Worm (Caenorhabditis elegans) whole organism, late embryonic: Measurements from ENCODE around the gene gst-8.
A peak's percentile ranks its signal among the peaks of the same experiment; 100 is the strongest.

Source experiments
- C08G9.2 ChIP-seq: sonication (generic microtip); optimal IDR thresholded peaks from 2 replicates; lab custom pipeline; 2016; ENCODE audit warnings: mild to moderate bottlenecking, missing genetic modification characterization, moderate library complexity, missing compliant biosample characterization
- C38D4.7 ChIP-seq: fragments of 200-800 bp; sonication (Bioruptor generic); optimal IDR thresholded peaks from 2 replicates; lab custom pipeline; 2018; ENCODE audit warnings: mild to moderate bottlenecking, missing genetic modification characterization, moderate library complexity, missing compliant biosample characterization
- Y22D7AL.16 ChIP-seq: sonication (generic microtip); optimal IDR thresholded peaks from 2 replicates; lab custom pipeline; 2016; ENCODE audit warnings: missing genetic modification characterization, missing compliant biosample characterization
- ahr-1 ChIP-seq: sonication (generic microtip); optimal IDR thresholded peaks from 2 replicates; lab custom pipeline; 2016; ENCODE audit warnings: missing genetic modification characterization, missing compliant biosample characterization
- ceh-14 ChIP-seq: sonication (generic microtip); optimal IDR thresholded peaks from 2 replicates; lab custom pipeline; 2016; ENCODE audit warnings: missing genotype, missing genetic modification characterization, missing compliant biosample characterization
- ceh-24 ChIP-seq: sonication (generic microtip); optimal IDR thresholded peaks from 2 replicates; lab custom pipeline; 2016; ENCODE audit warnings: mild to moderate bottlenecking, missing genetic modification characterization, missing compliant biosample characterization
- ceh-30 ChIP-seq: fragments of 150-350 bp; optimal IDR thresholded peaks from 2 replicates; lab custom pipeline; 2014; ENCODE audit warnings: missing biosample characterization, missing genetic modification characterization
- ceh-34 ChIP-seq: sonication (generic microtip); optimal IDR thresholded peaks from 2 replicates; lab custom pipeline; 2016; ENCODE audit warnings: mild to moderate bottlenecking, missing genetic modification characterization, missing compliant biosample characterization
- ceh-48 ChIP-seq: sonication (generic microtip); optimal IDR thresholded peaks from 2 replicates; lab custom pipeline; 2016; ENCODE audit warnings: missing genetic modification characterization, inconsistent platforms, missing compliant biosample characterization
- ceh-6 ChIP-seq: fragments of 200-800 bp; sonication (Bioruptor generic); optimal IDR thresholded peaks from 2 replicates; lab custom pipeline; 2018; ENCODE audit warnings: mild to moderate bottlenecking, missing genetic modification characterization, missing compliant biosample characterization
- ceh-9 ChIP-seq: sonication (generic microtip); optimal IDR thresholded peaks from 2 replicates; lab custom pipeline; 2016; ENCODE audit warnings: mild to moderate bottlenecking, missing genetic modification characterization, inconsistent platforms, missing compliant biosample characterization
- che-1 ChIP-seq: sonication (generic microtip); optimal IDR thresholded peaks from 2 replicates; lab custom pipeline; 2016; ENCODE audit warnings: mild to moderate bottlenecking, missing genetic modification characterization, missing compliant biosample characterization
- dmd-4 ChIP-seq: sonication (generic microtip); optimal IDR thresholded peaks from 2 replicates; lab custom pipeline; 2016; ENCODE audit warnings: borderline replicate concordance, missing genetic modification characterization, missing compliant biosample characterization
- dve-1 ChIP-seq: sonication (generic microtip); optimal IDR thresholded peaks from 2 replicates; lab custom pipeline; 2017; ENCODE audit warnings: antibody characterized with exemption, mild to moderate bottlenecking, missing genetic modification characterization, missing compliant biosample characterization
- elt-2 ChIP-seq: sonication (generic microtip); optimal IDR thresholded peaks from 2 replicates; lab custom pipeline; 2016; ENCODE audit warnings: missing genetic modification reagents, missing genetic modification characterization, missing compliant biosample characterization
- ets-4 ChIP-seq: sonication (generic microtip); optimal IDR thresholded peaks from 2 replicates; lab custom pipeline; 2016; ENCODE audit warnings: missing genetic modification characterization, missing compliant biosample characterization
- eyg-1 ChIP-seq: sonication (generic microtip); optimal IDR thresholded peaks from 2 replicates; lab custom pipeline; 2016; ENCODE audit warnings: missing genotype, missing genetic modification characterization, missing compliant biosample characterization
- fax-1 ChIP-seq: sonication (generic microtip); optimal IDR thresholded peaks from 2 replicates; lab custom pipeline; 2016; ENCODE audit warnings: missing genotype, missing genetic modification characterization, missing compliant biosample characterization
- hlh-6 ChIP-seq: sonication (generic microtip); optimal IDR thresholded peaks from 2 replicates; lab custom pipeline; 2016; ENCODE audit warnings: missing genotype, missing genetic modification characterization, missing compliant biosample characterization
- hlh-8 ChIP-seq: sonication (generic microtip); optimal IDR thresholded peaks from 2 replicates; lab custom pipeline; 2016; ENCODE audit warnings: missing genotype, missing genetic modification characterization, missing compliant biosample characterization
- lim-6 ChIP-seq: sonication (generic microtip); optimal IDR thresholded peaks from 2 replicates; lab custom pipeline; 2016; ENCODE audit warnings: missing genetic modification characterization, missing compliant biosample characterization
- lin-11 ChIP-seq: fragments of 200-800 bp; sonication (Bioruptor generic); optimal IDR thresholded peaks from 2 replicates; lab custom pipeline; 2018; ENCODE audit warnings: mild to moderate bottlenecking, missing genetic modification characterization, missing compliant biosample characterization
- madf-2 ChIP-seq: sonication (generic microtip); optimal IDR thresholded peaks from 2 replicates; lab custom pipeline; 2017; ENCODE audit warnings: missing genetic modification characterization, missing compliant biosample characterization
- nfya-1 ChIP-seq: sonication (generic microtip); optimal IDR thresholded peaks from 2 replicates; lab custom pipeline; 2017; ENCODE audit warnings: missing genetic modification characterization, mild to moderate bottlenecking, missing compliant biosample characterization, antibody characterized with exemption, moderate library complexity
- odd-2 ChIP-seq: sonication (generic microtip); optimal IDR thresholded peaks from 2 replicates; lab custom pipeline; 2017; ENCODE audit warnings: antibody characterized with exemption, mild to moderate bottlenecking, missing genetic modification characterization, missing compliant biosample characterization
- pat-9 ChIP-seq: fragments of 200-800 bp; sonication (Bioruptor generic); optimal IDR thresholded peaks from 2 replicates; lab custom pipeline; 2018; ENCODE audit warnings: mild to moderate bottlenecking, missing genetic modification characterization, moderate library complexity, missing compliant biosample characterization
- pha-2 ChIP-seq: sonication (generic microtip); optimal IDR thresholded peaks from 2 replicates; lab custom pipeline; 2017; ENCODE audit warnings: mild to moderate bottlenecking, missing genetic modification characterization, missing compliant biosample characterization
- pha-4 ChIP-seq: fragments of 150-350 bp; optimal IDR thresholded peaks from 2 replicates; lab custom pipeline; 2018; ENCODE audit warnings: missing biosample characterization, missing genetic modification reagents, missing genetic modification characterization
- pqm-1 ChIP-seq: sonication (generic microtip); optimal IDR thresholded peaks from 2 replicates; lab custom pipeline; 2016; ENCODE audit warnings: missing genetic modification characterization, missing compliant biosample characterization
- ref-2 ChIP-seq: sonication (generic microtip); optimal IDR thresholded peaks from 2 replicates; lab custom pipeline; 2016; ENCODE audit warnings: missing genetic modification characterization, missing compliant biosample characterization
- sox-2 ChIP-seq: fragments of 200-800 bp; sonication (Bioruptor generic); IDR thresholded peaks from 2 replicates; pipeline ENCODE4 v1.3.6; 2022; ENCODE audit warnings: missing genetic modification reagents, missing genetic modification characterization, missing compliant biosample characterization
- sox-4 ChIP-seq: sonication (generic microtip); optimal IDR thresholded peaks from 2 replicates; lab custom pipeline; 2017; ENCODE audit warnings: mild to moderate bottlenecking, missing genetic modification characterization, inconsistent platforms, missing compliant biosample characterization
- syd-9 ChIP-seq: sonication (generic microtip); optimal IDR thresholded peaks from 2 replicates; lab custom pipeline; 2016; ENCODE audit warnings: mild to moderate bottlenecking, missing genetic modification characterization, moderate library complexity, missing compliant biosample characterization
- tbx-2 ChIP-seq: sonication (generic microtip); optimal IDR thresholded peaks from 2 replicates; lab custom pipeline; 2016; ENCODE audit warnings: missing genetic modification characterization, missing compliant biosample characterization
- unc-55 ChIP-seq: sonication (generic microtip); optimal IDR thresholded peaks from 2 replicates; lab custom pipeline; 2017; ENCODE audit warnings: missing biosample characterization, missing genetic modification reagents, missing genetic modification characterization

gst-8 gene

DNA sequence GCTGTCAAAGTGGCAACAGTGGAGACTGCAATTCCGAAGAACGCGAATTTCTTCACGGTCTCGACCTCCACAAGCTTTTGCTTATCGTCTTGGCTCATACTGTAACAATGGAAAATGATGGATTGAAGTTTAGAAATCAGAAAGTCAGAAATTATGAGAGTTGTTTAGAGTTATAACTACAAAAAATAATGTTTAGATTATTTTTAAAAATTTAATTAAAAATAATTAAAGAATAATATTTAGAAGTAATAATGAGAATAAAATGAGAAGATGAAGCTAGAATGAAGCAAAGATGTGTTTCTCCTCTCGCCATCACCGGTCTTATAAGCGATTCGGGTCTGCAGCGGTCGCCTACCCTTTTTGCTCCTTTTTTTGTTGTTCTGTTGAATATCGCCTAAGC lies 10.5 kb upstream of the gst-8 start, which contains the start of gene col-73:
TSS of gene col-73 (minus strand) at position 101 of the 400 bp plus-strand sequence.
- TF ChIP-seq pha-2 (no peak), pha-4 (tag; lab: Kevin White, UChicago) (no peak), ref-2 (tag; lab: Kevin White, UChicago) (no peak), lim-6 (tag; lab: Kevin White, UChicago) (no peak), sox-4 (tag; lab: Kevin White, UChicago) (no peak), unc-55 (GFP tag; lab: Kevin White, UChicago) (no peak), che-1 (no peak), Y22D7AL.16 (tag; lab: Kevin White, UChicago) (no peak), eyg-1 (tag; lab: Kevin White, UChicago) (no peak), ceh-48 (tag; lab: Kevin White, UChicago) (no peak), lin-11 (tag; lab: Kevin White, UChicago) (no peak), ceh-9 (tag; lab: Kevin White, UChicago) (no peak), tbx-2 (no peak), hlh-6 (tag; lab: Kevin White, UChicago) (no peak), ceh-34 (tag; lab: Kevin White, UChicago) (no peak)

DNA sequence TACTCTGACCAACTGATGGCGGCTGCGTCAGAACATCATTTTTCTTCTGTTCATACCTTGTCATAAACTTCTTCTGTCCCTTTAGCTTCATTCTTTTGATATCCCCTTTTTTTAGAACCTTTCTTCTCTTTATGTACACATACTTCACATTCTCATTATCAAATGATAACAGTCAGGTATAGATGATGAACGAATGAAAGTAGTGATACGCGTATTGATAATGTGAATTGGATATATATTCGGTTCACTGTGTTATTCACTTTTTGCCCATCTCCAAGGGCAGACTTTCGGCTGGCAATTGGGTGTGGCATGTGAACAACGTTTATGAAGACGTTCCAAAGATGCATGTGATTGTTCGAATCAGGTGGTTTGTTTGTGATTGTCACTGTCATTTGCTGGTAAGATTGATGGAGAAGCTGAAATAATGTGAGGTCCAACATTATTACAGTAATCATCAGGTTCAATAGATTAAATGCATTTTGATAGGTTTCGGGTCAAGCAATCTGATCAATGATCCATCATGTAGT lies 9.1 kb upstream of the gst-8 start, which contains the start of gene F11G11.15:
TSS of gene F11G11.15 (plus strand) at position 511 of the 527 bp plus-strand sequence.
- no peak for TF ChIP-seq ahr-1 (tag; lab: Kevin White, UChicago)
- no peak for TF ChIP-seq Y22D7AL.16 (tag; lab: Kevin White, UChicago)
- no peak for TF ChIP-seq dve-1 (tag; lab: Kevin White, UChicago)
- no peak for TF ChIP-seq elt-2 (tag; lab: Kevin White, UChicago)
- TF ChIP-seq ceh-14 (tag; lab: Kevin White, UChicago), result no peak
- TF ChIP-seq che-1, result no peak
- no peak for TF ChIP-seq hlh-8 (tag; lab: Kevin White, UChicago)
- TF ChIP-seq pqm-1 (tag; lab: Kevin White, UChicago), result no peak
- no peak for TF ChIP-seq C38D4.7
- TF ChIP-seq, all 69 proteins: peak for 0

DNA sequence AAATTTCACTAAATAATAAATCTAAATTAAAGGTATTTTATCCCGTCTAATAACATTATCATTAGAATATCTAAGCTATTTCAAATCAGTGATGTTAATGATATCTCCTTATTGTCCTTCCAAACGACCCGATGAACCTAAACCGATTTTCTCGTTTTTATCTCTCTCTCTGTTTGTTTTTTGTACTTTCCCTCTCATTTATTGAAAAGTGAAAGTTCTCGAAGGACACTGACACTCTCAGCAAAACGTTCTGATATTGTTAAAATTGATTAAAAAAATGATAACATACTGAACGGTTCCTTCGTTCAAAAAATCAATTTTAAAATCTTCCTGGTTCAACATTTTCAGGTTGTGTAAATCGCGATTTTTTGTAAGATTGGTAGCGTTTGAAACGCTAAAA lies 7.4 kb upstream of the gst-8 start, which contains the start of gene F11G11.13:
TSS of gene F11G11.13 (minus strand) at position 89 of the 400 bp plus-strand sequence.
- TF ChIP-seq pat-9, result no peak
- no peak for TF ChIP-seq ets-4
- no peak for TF ChIP-seq sox-2 (GFP tag; lab: Robert Waterston, UW)
- no peak for TF ChIP-seq lim-6 (tag; lab: Kevin White, UChicago)
- no peak for TF ChIP-seq odd-2 (tag; lab: Kevin White, UChicago)
- TF ChIP-seq dmd-4 (tag; lab: Kevin White, UChicago), result no peak
- no peak for TF ChIP-seq ceh-24
- no peak for TF ChIP-seq C08G9.2
- no peak for TF ChIP-seq syd-9 (tag; lab: Kevin White, UChicago)
- TF ChIP-seq, all 69 proteins: peak for 0

DNA sequence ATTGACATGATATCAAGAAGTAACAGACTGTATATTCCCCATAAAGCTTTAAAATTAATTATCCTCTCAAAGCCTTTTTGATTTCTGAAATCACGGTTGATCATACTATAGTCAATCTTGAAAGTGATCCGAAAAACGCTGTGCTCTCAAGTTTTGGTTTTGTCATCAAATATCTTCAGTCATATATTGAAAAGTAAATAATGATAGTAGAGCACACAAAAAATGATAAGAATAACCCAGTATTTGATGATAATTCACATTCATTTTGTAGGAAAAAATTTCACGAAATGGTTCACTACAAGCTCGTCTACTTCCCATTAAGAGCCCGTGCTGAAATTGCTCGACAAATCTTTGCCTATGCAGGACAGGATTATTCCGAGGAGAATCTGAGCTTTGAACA lies 3.9 kb upstream of the gst-8 start, which contains the start of gene gst-6:
TSS of gene gst-6 (plus strand) at position 263 of the 400 bp plus-strand sequence.
- TF ChIP-seq elt-2 (tag; lab: Kevin White, UChicago) (peak; percentile 30), C38D4.7 (no peak), fax-1 (no peak), madf-2 (tag; lab: Kevin White, UChicago) (no peak), pqm-1 (tag; lab: Kevin White, UChicago) (no peak), ceh-6 (GFP tag; lab: Kevin White, UChicago) (no peak), nfya-1 (tag; lab: Kevin White, UChicago) (no peak), ceh-30 (no peak)
